Fruit fly (Drosophila melanogaster) whole organism, adult: Measurements from ENCODE around the gene amd.
A peak's percentile ranks its signal among the peaks of the same experiment; 100 is the strongest.

Source experiments
- CG11617 ChIP-seq: fragments of 200-800 bp; sonication (Bioruptor generic); optimal IDR thresholded peaks from 2 replicates; lab custom pipeline; 2017; ENCODE audit warnings: mild to moderate bottlenecking, missing biosample characterization, missing genetic modification reagents, missing genetic modification characterization
- CG12768 ChIP-seq: fragments of 200-800 bp; sonication (Bioruptor generic); optimal IDR thresholded peaks from 2 replicates; lab custom pipeline; 2017; ENCODE audit warnings: missing biosample characterization, missing genetic modification characterization, mild to moderate bottlenecking, moderate library complexity, missing genetic modification reagents
- CG14711 ChIP-seq: fragments of 200-800 bp; sonication (Bioruptor generic); optimal IDR thresholded peaks from 2 replicates; lab custom pipeline; 2018; ENCODE audit warnings: missing biosample characterization, mild to moderate bottlenecking, missing genetic modification characterization, moderate library complexity
- CG1620 ChIP-seq: fragments of 200-800 bp; sonication (Bioruptor generic); optimal IDR thresholded peaks from 2 replicates; lab custom pipeline; 2016; ENCODE audit warnings: missing biosample characterization, missing genetic modification characterization
- CG33017 ChIP-seq: fragments of 200-800 bp; sonication (Bioruptor generic); optimal IDR thresholded peaks from 2 replicates; lab custom pipeline; 2018; ENCODE audit warnings: missing biosample characterization, mild to moderate bottlenecking, missing genetic modification characterization, moderate library complexity
- CG5204 ChIP-seq: fragments of 200-800 bp; sonication (Bioruptor generic); optimal IDR thresholded peaks from 2 replicates; lab custom pipeline; 2016; ENCODE audit warnings: missing biosample characterization, missing genetic modification characterization
- CG7045 ChIP-seq: fragments of 200-800 bp; sonication (Bioruptor generic); optimal IDR thresholded peaks from 2 replicates; lab custom pipeline; 2017; ENCODE audit warnings: missing biosample characterization, mild to moderate bottlenecking, missing genetic modification characterization
- CG7101 ChIP-seq: fragments of 200-800 bp; sonication (Bioruptor generic); optimal IDR thresholded peaks from 2 replicates; lab custom pipeline; 2018; ENCODE audit warnings: missing biosample characterization, mild to moderate bottlenecking, missing genetic modification characterization, moderate library complexity
- Clk ChIP-seq: fragments of 200-800 bp; sonication (Bioruptor generic); optimal IDR thresholded peaks from 2 replicates; lab custom pipeline; 2017; ENCODE audit warnings: missing biosample characterization, missing genetic modification characterization
- Crg-1 ChIP-seq: fragments of 200-800 bp; sonication (Bioruptor generic); optimal IDR thresholded peaks from 2 replicates; lab custom pipeline; 2016; ENCODE audit warnings: missing biosample characterization, missing genetic modification characterization
- Hr96 ChIP-seq: fragments of 200-800 bp; sonication (Bioruptor generic); optimal IDR thresholded peaks from 2 replicates; lab custom pipeline; 2016; ENCODE audit warnings: missing biosample characterization, missing genetic modification characterization
- Mnt ChIP-seq: fragments of 200-800 bp; sonication (Bioruptor generic); optimal IDR thresholded peaks from 2 replicates; lab custom pipeline; 2016; ENCODE audit warnings: missing biosample characterization, mild to moderate bottlenecking, missing genetic modification characterization
- bab1 ChIP-seq: fragments of 200-800 bp; sonication (Bioruptor generic); optimal IDR thresholded peaks from 3 replicates; lab custom pipeline; 2019; ENCODE audit warnings: missing biosample characterization, mild to moderate bottlenecking, missing genetic modification characterization, moderate library complexity
- cic ChIP-seq: fragments of 200-800 bp; sonication (Bioruptor generic); optimal IDR thresholded peaks from 2 replicates; lab custom pipeline; 2017; ENCODE audit warnings: missing biosample characterization, mild to moderate bottlenecking, missing genetic modification characterization, moderate library complexity
- cnc ChIP-seq, 2 experiments: fragments of >200 bp; optimal IDR thresholded peaks; 2 replicates each; lab custom pipeline; 2017
- kay ChIP-seq: fragments of 200-800 bp; sonication (Bioruptor generic); peaks from one replicate; lab custom pipeline; 2016; ENCODE audit warnings: missing biosample characterization, missing genetic modification characterization, borderline replicate concordance
- ovo ChIP-seq: fragments of 200-800 bp; sonication (Bioruptor generic); optimal IDR thresholded peaks from 2 replicates; lab custom pipeline; 2016; ENCODE audit warnings: missing biosample characterization, missing genetic modification characterization
- pad ChIP-seq: fragments of 200-800 bp; sonication (Bioruptor generic); optimal IDR thresholded peaks from 3 replicates; lab custom pipeline; 2017; ENCODE audit warnings: missing biosample characterization, missing genetic modification characterization, mild to moderate bottlenecking, moderate library complexity, missing genetic modification reagents
- tj ChIP-seq: fragments of 200-800 bp; sonication (Bioruptor generic); optimal IDR thresholded peaks from 3 replicates; lab custom pipeline; 2017; ENCODE audit warnings: missing biosample characterization, mild to moderate bottlenecking, missing genetic modification characterization, moderate library complexity
- toe ChIP-seq: fragments of 200-800 bp; sonication (Bioruptor generic); optimal IDR thresholded peaks from 2 replicates; lab custom pipeline; 2016; ENCODE audit warnings: missing biosample characterization, missing genetic modification characterization

The amd gene

DNA sequence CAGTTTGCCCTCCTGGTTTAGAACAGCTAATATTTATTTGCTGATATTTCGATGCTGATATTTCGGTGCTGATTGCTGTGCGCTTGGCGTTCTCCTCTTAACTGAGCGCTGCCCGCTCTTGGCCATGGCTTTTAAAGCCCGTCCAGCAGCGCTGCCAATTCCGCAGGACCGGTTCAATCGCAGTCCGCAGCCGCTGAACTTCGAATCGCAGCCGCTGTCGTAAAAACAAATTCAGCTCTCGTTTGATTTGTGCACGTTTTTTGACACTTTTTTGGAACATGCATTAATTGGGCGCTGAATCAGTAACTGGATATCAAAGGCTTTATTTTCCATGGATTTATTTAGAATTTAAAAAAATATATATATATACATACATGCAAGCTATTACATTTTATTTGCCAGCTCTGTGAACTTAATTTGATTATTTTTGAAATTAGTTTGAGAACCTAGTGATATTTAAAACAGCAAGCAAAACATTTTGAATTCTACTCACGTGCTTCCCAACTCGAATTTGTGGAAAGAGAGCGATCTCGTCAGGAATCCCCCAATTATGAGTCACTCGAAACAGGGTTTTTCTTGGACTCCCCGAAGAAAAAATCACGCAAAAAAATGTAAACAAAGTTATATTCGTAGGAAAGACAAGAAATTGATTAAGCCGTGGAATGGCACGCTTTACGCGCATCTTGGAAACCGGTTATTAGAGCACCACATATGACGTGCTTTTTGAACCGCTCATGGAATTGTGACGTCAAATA lies 10.4 kb downstream of the amd start, which contains the start of gene Ddc:
TSS of gene Ddc (minus strand) at position 111 of the 755 bp plus-strand sequence.
- no peak for TF ChIP-seq Crg-1
- TF ChIP-seq CG33017, result peak; percentile 3
- no peak for TF ChIP-seq CG5204 (GFP tag; lab: Kevin White, UChicago)

DNA sequence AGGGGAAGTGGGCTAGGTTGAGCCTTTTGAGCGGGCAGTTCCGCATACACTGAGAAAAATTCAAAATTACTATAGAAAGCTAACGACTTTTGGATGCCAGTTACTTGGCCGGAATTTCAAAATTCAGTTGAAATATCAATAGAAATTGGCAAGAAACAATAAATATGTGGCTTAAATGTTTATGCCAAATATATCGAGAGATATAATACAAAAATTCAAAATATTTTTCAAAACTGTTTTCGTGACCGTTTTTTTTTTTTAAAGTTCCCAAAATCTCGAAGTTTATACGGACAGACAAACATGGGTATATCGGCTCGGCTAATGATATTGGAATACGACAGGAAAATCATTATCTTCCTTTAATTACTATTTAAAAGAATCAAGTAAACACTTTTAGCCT lies 11.0 kb downstream of the amd start:
- TF ChIP-seq CG1620 (GFP tag; lab: Kevin White, UChicago) (no peak), Clk (GFP tag; lab: Kevin White, UChicago) (peak; percentile 1), CG7045 (GFP tag; lab: Kevin White, UChicago) (peak; percentile 14), cic (GFP tag; lab: Kevin White, UChicago) (no peak), pad (GFP tag; lab: Kevin White, UChicago) (no peak), CG11617 (peak; percentile 21), CG12768 (GFP tag; lab: Kevin White, UChicago) (peak; percentile 1)

DNA sequence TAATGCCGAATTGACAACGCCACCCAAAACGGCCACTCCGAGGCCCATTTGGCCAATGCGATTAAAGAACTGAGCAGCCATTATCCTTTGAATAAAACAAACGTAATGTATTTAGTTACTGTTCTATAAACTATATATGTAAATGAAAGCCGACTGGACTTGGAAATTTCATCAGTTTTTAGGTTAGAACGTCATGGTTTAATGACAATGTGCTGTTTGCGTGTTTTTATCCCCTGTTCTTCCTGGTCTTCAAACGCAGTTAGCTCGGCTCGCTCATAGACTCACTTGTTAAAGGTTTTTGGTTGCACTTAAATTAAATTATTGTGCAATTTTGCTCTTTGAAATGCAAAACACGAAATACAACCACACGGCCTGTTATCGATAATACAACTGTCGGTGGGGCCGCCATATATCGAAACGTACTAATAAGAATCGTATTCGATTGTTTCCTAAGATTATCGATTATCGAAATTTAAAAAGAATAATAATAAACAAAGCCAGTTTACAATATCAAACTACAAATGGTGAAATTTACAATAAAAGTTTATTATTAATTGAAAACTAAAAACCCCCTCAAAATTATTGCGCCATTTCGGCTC lies 13.6 kb downstream of the amd start, which contains the start of gene Phb1:
TSS of gene Phb1 (minus strand) at position 398 of the 599 bp plus-strand sequence.
- TF ChIP-seq kay (GFP tag; lab: Kevin White, UChicago) (no peak), CG11617 (no peak), CG7045 (GFP tag; lab: Kevin White, UChicago) (no peak), tj (GFP tag; lab: Kevin White, UChicago) (no peak), cic (GFP tag; lab: Kevin White, UChicago) (no peak)

DNA sequence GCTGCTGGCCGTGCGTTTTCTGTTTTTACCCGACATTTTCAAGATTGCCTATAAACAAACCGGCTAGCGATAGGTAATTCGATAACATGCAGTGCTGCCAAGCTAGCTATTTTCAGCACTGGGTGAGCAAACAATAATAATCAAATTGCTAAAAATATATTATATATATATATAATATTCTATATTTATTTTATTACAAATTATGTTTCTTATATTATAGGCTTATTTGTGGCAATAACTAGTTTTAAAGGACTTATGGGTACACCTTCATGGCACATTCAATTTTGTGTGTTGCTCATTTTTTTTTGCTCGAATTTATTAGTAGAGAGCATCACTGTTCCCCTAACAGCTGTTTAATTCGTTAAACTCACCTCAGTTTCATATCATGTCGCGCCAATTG lies 16.9 kb downstream of the amd start:
- TF ChIP-seq toe, result no peak
- peak; percentile 18 for TF ChIP-seq cic (GFP tag; lab: Kevin White, UChicago)
- peak; percentile 65 for TF ChIP-seq CG12768 (GFP tag; lab: Kevin White, UChicago)
- peak; percentile 76 for TF ChIP-seq bab1 (GFP tag; lab: Kevin White, UChicago)
- no peak for TF ChIP-seq CG5204 (GFP tag; lab: Kevin White, UChicago)
- TF ChIP-seq CG33017, result peak; percentile 62
- TF ChIP-seq Clk (GFP tag; lab: Kevin White, UChicago), result no peak
- peak; percentile 79 for TF ChIP-seq CG7101 (tag; lab: Kevin White, UChicago)
- TF ChIP-seq Mnt, result peak; percentile 7
- peak; percentile 62 for TF ChIP-seq CG14711 (tag; lab: Kevin White, UChicago)
- no peak for TF ChIP-seq CG1620 (GFP tag; lab: Kevin White, UChicago)
- peak; percentile 44 for TF ChIP-seq pad (GFP tag; lab: Kevin White, UChicago)
- no peak for TF ChIP-seq ovo
- no peak for TF ChIP-seq kay (GFP tag; lab: Kevin White, UChicago)
- peak; percentile 66 for TF ChIP-seq CG7045 (GFP tag; lab: Kevin White, UChicago)
- peak; percentile 35 for TF ChIP-seq Crg-1
- TF ChIP-seq Hr96 (GFP tag; lab: Kevin White, UChicago), result no peak
- peak; percentile 40 for TF ChIP-seq tj (GFP tag; lab: Kevin White, UChicago)
- TF ChIP-seq cnc (optimal IDR thresholded peaks at IDR 0.05; lab: Kevin White, UChicago), result no peak
- peak; percentile 62 for TF ChIP-seq CG11617

DNA sequence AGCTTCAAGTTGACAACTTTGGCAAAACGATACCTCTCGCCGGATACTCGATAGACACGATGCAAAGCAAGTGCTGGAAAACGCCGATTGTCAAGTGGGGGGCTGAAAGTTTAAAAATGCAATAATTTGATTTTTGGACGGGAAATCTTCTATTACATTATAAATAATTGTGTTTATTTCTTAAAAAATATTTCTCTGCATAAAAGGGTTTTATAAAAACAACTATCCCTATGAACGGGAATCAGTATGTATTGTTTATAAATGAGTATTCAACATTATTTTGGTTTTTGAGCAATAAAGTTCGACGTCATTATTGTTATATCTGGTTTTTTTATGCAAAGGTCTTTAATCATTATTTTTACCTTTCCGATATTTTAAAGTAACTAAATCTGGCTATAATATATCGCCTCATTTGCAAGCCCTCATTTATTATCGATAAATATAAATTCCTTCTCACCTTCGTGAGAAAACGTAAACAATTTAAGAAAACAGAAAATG lies 22.0 kb downstream of the amd start, which contains the start of the genes AsnRS and DCTN6-p27:
TSS of gene AsnRS (minus strand) at position 50 of the 498 bp plus-strand sequence.
TSS of gene DCTN6-p27 (plus strand) at position 419 of the 498 bp plus-strand sequence.
- TF ChIP-seq CG5204 (GFP tag; lab: Kevin White, UChicago) (no peak), cic (GFP tag; lab: Kevin White, UChicago) (peak; percentile 23), bab1 (GFP tag; lab: Kevin White, UChicago) (peak; percentile 78), CG7101 (tag; lab: Kevin White, UChicago) (peak; percentile 77), Mnt (peak; percentile 88), CG14711 (tag; lab: Kevin White, UChicago) (peak; percentile 57), CG33017 (peak; percentile 57), CG12768 (GFP tag; lab: Kevin White, UChicago) (peak; percentile 45), ovo (peak; percentile 34), Crg-1 (peak; percentile 69), Clk (GFP tag; lab: Kevin White, UChicago) (peak; percentile 40), pad (GFP tag; lab: Kevin White, UChicago) (peak; percentile 68), kay (GFP tag; lab: Kevin White, UChicago) (no peak), CG7045 (GFP tag; lab: Kevin White, UChicago) (peak; percentile 72), Hr96 (GFP tag; lab: Kevin White, UChicago) (peak; percentile 41), toe (peak; percentile 86), tj (GFP tag; lab: Kevin White, UChicago) (peak; percentile 60), CG11617 (peak; percentile 75), CG1620 (GFP tag; lab: Kevin White, UChicago) (peak; percentile 91), cnc (optimal IDR thresholded peaks at IDR 0.05; lab: Kevin White, UChicago) (no peak)
